Worm (Caenorhabditis elegans): ENCODE results near the gene Y50D7A.10.

DNA sequence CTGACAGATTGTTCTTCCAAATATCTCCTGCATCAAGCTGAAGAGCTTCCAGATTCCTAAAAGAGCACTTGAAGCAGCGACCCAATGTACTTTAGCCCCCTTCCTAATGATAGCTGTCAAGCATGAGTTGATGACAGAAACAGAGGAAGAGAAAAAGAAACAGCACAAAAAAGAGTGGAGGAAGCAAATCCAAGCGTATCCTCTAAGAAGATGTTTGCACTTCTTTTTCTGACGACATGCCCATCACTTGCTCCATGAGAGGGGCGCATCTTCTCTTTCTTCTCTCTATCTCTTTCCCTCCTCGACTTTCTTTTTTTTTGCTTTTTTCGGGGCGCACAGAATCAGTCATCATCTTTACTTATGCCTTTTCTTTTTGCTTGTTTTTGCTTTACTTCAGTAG lies 45.1 kb downstream of the Y50D7A.10 start:
- TF ChIP-seq ama-1 (optimal IDR thresholded peaks at IDR 0.05) (no peak), mdl-1 (tag; optimal IDR thresholded peaks at IDR 0.05) (no peak), lin-39 (tag; optimal IDR thresholded peaks at IDR 0.05) (peak; percentile 62), elt-3 (tag; optimal IDR thresholded peaks at IDR 0.05) (no peak), snpc-4 (tag; optimal IDR thresholded peaks at IDR 0.05) (no peak), skn-1 (tag; optimal IDR thresholded peaks at IDR 0.05) (no peak), zag-1 (tag; optimal IDR thresholded peaks at IDR 0.05) (no peak), unc-39 (tag; optimal IDR thresholded peaks at IDR 0.05) (no peak), pha-4 (tag; optimal IDR thresholded peaks at IDR 0.05) (no peak), aly-2 (tag; optimal IDR thresholded peaks at IDR 0.05) (no peak), lin-15B (tag; optimal IDR thresholded peaks at IDR 0.05) (no peak)

Data from whole organism, L3 larva.